Worm (Caenorhabditis elegans): ENCODE measurements around the gene rpoa-1.

ce11 chrII:13636596-13636995 is 58.0 kb downstream of the rpoa-1 start:
- TF ChIP-seq elt-3 (tag; optimal IDR thresholded peaks at IDR 0.05) = no peak
- no peak for TF ChIP-seq lsy-2 (tag; optimal IDR thresholded peaks at IDR 0.05)
- no peak for TF ChIP-seq ham-2 (GFP tag; optimal IDR thresholded peaks at IDR 0.05)
- no peak for TF ChIP-seq nhr-2 (tag; optimal IDR thresholded peaks at IDR 0.05)
- no peak for TF ChIP-seq snpc-4 (tag; optimal IDR thresholded peaks at IDR 0.05)
- no peak for TF ChIP-seq sptf-1 (tag; optimal IDR thresholded peaks at IDR 0.05)
- no peak for TF ChIP-seq nhr-237 (tag; optimal IDR thresholded peaks at IDR 0.05)
- TF ChIP-seq nhr-12 (tag; optimal IDR thresholded peaks at IDR 0.05) = no peak
- TF ChIP-seq ceh-83 (GFP tag; optimal IDR thresholded peaks at IDR 0.05) = no peak
- no peak for TF ChIP-seq ces-1 (GFP tag; optimal IDR thresholded peaks at IDR 0.05)
